Worm (Caenorhabditis elegans): ENCODE data around the gene ugt-62.

Gene ugt-62

ce11 chrIII:4540604-4541003, at the start of gene ugt-62:
ugt-62 (minus strand) TSS chrIII:4540623.
- TF ChIP-seq nhr-19 (GFP tag; conservative IDR thresholded peaks at IDR 0.05): no peak
- peak; percentile 78 for TF ChIP-seq elt-2 (tag; optimal IDR thresholded peaks at IDR 0.05)
- TF ChIP-seq pqm-1 (tag; optimal IDR thresholded peaks at IDR 0.05): peak; percentile 49
- peak in 1 of 2 experiments; percentile 7 for TF ChIP-seq lin-35 (GFP tag; optimal IDR thresholded peaks at IDR 0.05)
- TF ChIP-seq nhr-90 (tag; optimal IDR thresholded peaks at IDR 0.05; ENCODE audit: poor library complexity): peak; percentile 35
- peak; percentile 20 for TF ChIP-seq nhr-20 (tag; optimal IDR thresholded peaks at IDR 0.05)

- TF ChIP-seq C34B4.2 (tag; optimal IDR thresholded peaks at IDR 0.05) (no peak), egl-27 (tag; optimal IDR thresholded peaks at IDR 0.05) (no peak), pax-3 (tag; optimal IDR thresholded peaks at IDR 0.05) (no peak), lin-35 (GFP tag; optimal IDR thresholded peaks at IDR 0.05) (peak; percentile 87 to 94), snpc-4 (tag; optimal IDR thresholded peaks at IDR 0.05) (peak; percentile 9), lin-14 (GFP tag; optimal IDR thresholded peaks at IDR 0.05) (no peak), snu-23 (GFP tag; optimal IDR thresholded peaks at IDR 0.05) (peak; percentile 77), unc-86 (tag; optimal IDR thresholded peaks at IDR 0.05) (peak; percentile 6), nhr-19 (GFP tag; conservative IDR thresholded peaks at IDR 0.05) (peak; percentile 71), xbp-1 (tag; optimal IDR thresholded peaks at IDR 0.05) (peak; percentile 58), zag-1 (tag; optimal IDR thresholded peaks at IDR 0.05) (no peak), fkh-4 (tag; optimal IDR thresholded peaks at IDR 0.05; ENCODE audit: borderline replicate concordance) (no peak), irx-1 (tag; optimal IDR thresholded peaks at IDR 0.05) (peak; percentile 46), mdl-1 (tag; optimal IDR thresholded peaks at IDR 0.05) (peak in 1 of 2 experiments; percentile 33), dpl-1 (GFP tag; optimal IDR thresholded peaks at IDR 0.05) (peak; percentile 86 to 91 (median 91)), ets-5 (GFP tag; IDR thresholded peaks at IDR 0.05) (no peak), elt-2 (tag; optimal IDR thresholded peaks at IDR 0.05) (no peak), Y116A8C.19 (tag; optimal IDR thresholded peaks at IDR 0.05; ENCODE audit: borderline replicate concordance) (no peak), aha-1 (tag; optimal IDR thresholded peaks at IDR 0.05) (no peak), nhr-20 (tag; optimal IDR thresholded peaks at IDR 0.05) (peak; percentile 61), ztf-11 (tag; optimal IDR thresholded peaks at IDR 0.05) (peak in 1 of 2 experiments; percentile 17), hlh-4 (tag; optimal IDR thresholded peaks at IDR 0.05) (no peak), grh-1 (GFP tag; IDR thresholded peaks at IDR 0.05) (peak; percentile 33; the same call in 1 of the 2 replicates), aly-2 (tag; optimal IDR thresholded peaks at IDR 0.05) (no peak), mab-9 (GFP tag; IDR thresholded peaks at IDR 0.05) (peak; percentile 41; the same call in 1 of the 2 replicates), efl-1 (optimal IDR thresholded peaks at IDR 0.05) (peak; percentile 81 to 89), efl-1 (GFP tag; optimal IDR thresholded peaks at IDR 0.05 in 1 of 2) (peak; percentile 89 to 99), ceh-8 (GFP tag; optimal IDR thresholded peaks at IDR 0.05) (peak; percentile 34), egl-13 (tag; optimal IDR thresholded peaks at IDR 0.05) (no peak), fkh-8 (tag; optimal IDR thresholded peaks at IDR 0.05) (peak; percentile 26), lir-3 (tag; optimal IDR thresholded peaks at IDR 0.05; ENCODE audit: poor library complexity) (no peak), nhr-237 (tag; optimal IDR thresholded peaks at IDR 0.05) (no peak), sptf-1 (tag; optimal IDR thresholded peaks at IDR 0.05) (no peak), efl-3 (GFP tag; optimal IDR thresholded peaks at IDR 0.05) (no peak), nhr-77 (tag; optimal IDR thresholded peaks at IDR 0.05) (no peak), lin-15B (tag; optimal IDR thresholded peaks at IDR 0.05) (peak; percentile 35), F16B12.6 (tag; optimal IDR thresholded peaks at IDR 0.05) (peak; percentile 95), hpl-2 (GFP tag; optimal IDR thresholded peaks at IDR 0.05) (no peak), ama-1 (optimal IDR thresholded peaks at IDR 0.05) (no peak), sox-4 (tag; optimal IDR thresholded peaks at IDR 0.05) (no peak), sup-37 (GFP tag; optimal IDR thresholded peaks at IDR 0.05) (no peak), ceh-90 (tag; optimal IDR thresholded peaks at IDR 0.05) (no peak), unc-30 (tag; optimal IDR thresholded peaks at IDR 0.05) (no peak), skn-1 (tag; optimal IDR thresholded peaks at IDR 0.05) (no peak), vab-15 (tag; optimal IDR thresholded peaks at IDR 0.05) (peak; percentile 30), nhr-11 (tag; optimal IDR thresholded peaks at IDR 0.05) (no peak), C04F5.9 (tag; optimal IDR thresholded peaks at IDR 0.05) (peak; percentile 48), jun-1 (tag; optimal IDR thresholded peaks at IDR 0.05) (no peak), mef-2 (tag; optimal IDR thresholded peaks at IDR 0.05) (no peak)
Observed at ce11 chrIII:4587177-4587576, 46.8 kb upstream of the ugt-62 start, which contains the start of the genes F35G12.7 and smc-4. F35G12.7 (minus strand) TSS chrIII:4587330. smc-4 (plus strand) TSS chrIII:4587501.

Measured in whole organism, L1 larva.